Worm (Caenorhabditis elegans) whole organism, L1 larva: ENCODE results near the gene chil-16.
"Not testable (repeated sequence)": the region's sequence is repeated elsewhere in the genome, so short reads cannot be mapped to it uniquely, and the experiment has no call there.

Source experiments
- C04F5.9 ChIP-seq: sonication (generic microtip); optimal IDR thresholded peaks from 2 replicates; lab custom pipeline; 2016; ENCODE audit warnings: missing genetic modification characterization, missing compliant biosample characterization
- C34B4.2 ChIP-seq: sonication (generic microtip); optimal IDR thresholded peaks from 2 replicates; lab custom pipeline; 2017; ENCODE audit warnings: mild to moderate bottlenecking, missing genetic modification characterization, missing compliant biosample characterization
- Y116A8C.19 ChIP-seq: sonication (generic microtip); optimal IDR thresholded peaks from 2 replicates; lab custom pipeline; 2016; ENCODE audit warnings: missing compliant biosample characterization, missing genetic modification characterization, borderline replicate concordance
- alr-1 ChIP-seq: fragments of 200-800 bp; sonication (Bioruptor generic); optimal IDR thresholded peaks from 2 replicates; lab custom pipeline; 2018; ENCODE audit warnings: borderline replicate concordance, mild to moderate bottlenecking, missing genetic modification characterization, missing compliant biosample characterization
- ama-1 ChIP-seq: fragments of 150-350 bp; optimal IDR thresholded peaks from 2 replicates; lab custom pipeline; 2014
- blmp-1 ChIP-seq: fragments of 150-350 bp; optimal IDR thresholded peaks from 2 replicates; lab custom pipeline; 2014; ENCODE audit warnings: missing biosample characterization, missing genetic modification characterization
- ceh-82 ChIP-seq, 3 experiments: fragments of 150-350 bp in 1 of 3; sonication (generic microtip) in 2 of 3; optimal IDR thresholded peaks; 2 replicates each; lab custom pipeline; 2014 to 2017; ENCODE audit warnings: missing biosample characterization in 3 of 3, missing genetic modification characterization in 3 of 3
- efl-1 ChIP-seq, 4 experiments: fragments of 150-350 bp; optimal IDR thresholded peaks in 3 of 4; peaks in 1 of 4; 1 replicate in 1 of 4; 2 replicates in 3 of 4; lab custom pipeline; 2014; ENCODE audit warnings: missing biosample characterization in 2 of 4, missing genetic modification characterization in 2 of 4, missing genetic modification reagents in 2 of 4
- egl-13 ChIP-seq: sonication (generic microtip); optimal IDR thresholded peaks from 2 replicates; lab custom pipeline; 2016; ENCODE audit warnings: missing genotype, missing genetic modification reagents, missing genetic modification characterization, missing compliant biosample characterization
- egl-27 ChIP-seq, 2 experiments: fragments of 150-350 bp in 1 of 2; sonication (generic microtip); optimal IDR thresholded peaks; 3 replicates each; lab custom pipeline; 2017 to 2018; ENCODE audit warnings: missing biosample characterization in 2 of 2, missing genetic modification characterization in 2 of 2, missing genetic modification reagents in 2 of 2
- ets-5 ChIP-seq: fragments of 200-800 bp; sonication (Bioruptor generic); IDR thresholded peaks from 2 replicates; pipeline ENCODE4 v1.3.6; 2022; ENCODE audit warnings: missing genetic modification characterization, missing compliant biosample characterization
- fkh-10 ChIP-seq: sonication (generic microtip); optimal IDR thresholded peaks from 2 replicates; lab custom pipeline; 2017; ENCODE audit warnings: missing biosample characterization, missing genetic modification reagents, missing genetic modification characterization
- grh-1 ChIP-seq: fragments of 200-800 bp; sonication (Bioruptor generic); IDR thresholded peaks from 2 replicates; pipeline ENCODE4 v1.3.6; 2022; ENCODE audit warnings: missing genetic modification reagents, missing genetic modification characterization, missing compliant biosample characterization
- irx-1 ChIP-seq: sonication (generic microtip); optimal IDR thresholded peaks from 2 replicates; lab custom pipeline; 2016; ENCODE audit warnings: missing genetic modification characterization, missing compliant biosample characterization
- jun-1 ChIP-seq: fragments of 150-350 bp; optimal IDR thresholded peaks from 2 replicates; lab custom pipeline; 2014; ENCODE audit warnings: missing biosample characterization, missing genetic modification reagents, missing genetic modification characterization
- lin-35 ChIP-seq, 2 experiments: fragments of 150-350 bp; optimal IDR thresholded peaks; 2 replicates each; lab custom pipeline; 2014; ENCODE audit warnings: missing biosample characterization in 2 of 2, missing genetic modification characterization in 2 of 2, missing genetic modification reagents in 2 of 2
- lir-3 ChIP-seq: sonication (generic microtip); optimal IDR thresholded peaks from 2 replicates; lab custom pipeline; 2016; ENCODE audit warnings: mild to moderate bottlenecking, missing genetic modification characterization, moderate library complexity, missing compliant biosample characterization; ENCODE audit not compliant: poor library complexity
- mef-2 ChIP-seq: fragments of 150-350 bp; optimal IDR thresholded peaks from 2 replicates; lab custom pipeline; 2014; ENCODE audit warnings: missing biosample characterization, missing genetic modification characterization
- mep-1 ChIP-seq: fragments of 150-350 bp; optimal IDR thresholded peaks from 2 replicates; lab custom pipeline; 2014; ENCODE audit warnings: missing biosample characterization, missing genetic modification characterization
- nhr-20 ChIP-seq: sonication (generic microtip); optimal IDR thresholded peaks from 2 replicates; lab custom pipeline; 2016; ENCODE audit warnings: mild to moderate bottlenecking, missing genetic modification characterization, missing compliant biosample characterization
- nhr-28 ChIP-seq: fragments of 150-350 bp; optimal IDR thresholded peaks from 2 replicates; lab custom pipeline; 2014; ENCODE audit warnings: missing biosample characterization, missing genetic modification characterization
- nhr-47 ChIP-seq: sonication (generic microtip); optimal IDR thresholded peaks from 2 replicates; lab custom pipeline; 2016; ENCODE audit warnings: mild to moderate bottlenecking, missing genetic modification characterization, moderate library complexity, missing compliant biosample characterization
- nhr-76 ChIP-seq: sonication (generic microtip); optimal IDR thresholded peaks from 2 replicates; lab custom pipeline; 2017; ENCODE audit warnings: missing biosample characterization, missing genetic modification characterization
- nhr-90 ChIP-seq: sonication (generic microtip); optimal IDR thresholded peaks from 2 replicates; lab custom pipeline; 2016; ENCODE audit warnings: mild to moderate bottlenecking, missing genetic modification characterization, missing compliant biosample characterization; ENCODE audit not compliant: poor library complexity
- pax-3 ChIP-seq: fragments of 200-800 bp; sonication (Bioruptor generic); optimal IDR thresholded peaks from 2 replicates; lab custom pipeline; 2018; ENCODE audit warnings: mild to moderate bottlenecking, missing genetic modification characterization, moderate library complexity, missing compliant biosample characterization
- pqm-1 ChIP-seq: sonication (generic microtip); optimal IDR thresholded peaks from 3 replicates; lab custom pipeline; 2017; ENCODE audit warnings: missing biosample characterization, missing genetic modification characterization
- skn-1 ChIP-seq: fragments of 150-350 bp; optimal IDR thresholded peaks from 2 replicates; lab custom pipeline; 2014; ENCODE audit warnings: missing biosample characterization, missing genetic modification characterization
- snpc-4 ChIP-seq: fragments of 150-350 bp; optimal IDR thresholded peaks from 2 replicates; lab custom pipeline; 2014; ENCODE audit warnings: missing biosample characterization, missing genetic modification characterization
- snu-23 ChIP-seq: sonication (generic microtip); optimal IDR thresholded peaks from 2 replicates; lab custom pipeline; 2016; ENCODE audit warnings: missing genetic modification characterization, missing compliant biosample characterization
- tlp-1 ChIP-seq: fragments of 150-350 bp; optimal IDR thresholded peaks from 2 replicates; lab custom pipeline; 2014; ENCODE audit warnings: missing biosample characterization, missing genetic modification characterization
- unc-130 ChIP-seq: fragments of 150-350 bp; optimal IDR thresholded peaks from 2 replicates; lab custom pipeline; 2017; ENCODE audit warnings: missing biosample characterization, missing genetic modification characterization, inconsistent platforms
- unc-62 ChIP-seq: fragments of 150-350 bp; optimal IDR thresholded peaks from 2 replicates; lab custom pipeline; 2014; ENCODE audit warnings: missing biosample characterization, missing genetic modification reagents, missing genetic modification characterization
- unc-86 ChIP-seq: sonication (generic microtip); optimal IDR thresholded peaks from 2 replicates; lab custom pipeline; 2016; ENCODE audit warnings: missing genetic modification characterization, missing compliant biosample characterization
- vab-15 ChIP-seq: sonication (generic microtip); optimal IDR thresholded peaks from 2 replicates; lab custom pipeline; 2017; ENCODE audit warnings: missing genotype, mild to moderate bottlenecking, missing genetic modification characterization, missing compliant biosample characterization
- xbp-1 ChIP-seq: sonication (generic microtip); optimal IDR thresholded peaks from 2 replicates; lab custom pipeline; 2016; ENCODE audit warnings: missing genetic modification characterization, missing compliant biosample characterization
- ztf-4 ChIP-seq: fragments of 150-350 bp; optimal IDR thresholded peaks from 2 replicates; lab custom pipeline; 2014; ENCODE audit warnings: missing biosample characterization, missing genetic modification characterization

chil-16 gene

DNA sequence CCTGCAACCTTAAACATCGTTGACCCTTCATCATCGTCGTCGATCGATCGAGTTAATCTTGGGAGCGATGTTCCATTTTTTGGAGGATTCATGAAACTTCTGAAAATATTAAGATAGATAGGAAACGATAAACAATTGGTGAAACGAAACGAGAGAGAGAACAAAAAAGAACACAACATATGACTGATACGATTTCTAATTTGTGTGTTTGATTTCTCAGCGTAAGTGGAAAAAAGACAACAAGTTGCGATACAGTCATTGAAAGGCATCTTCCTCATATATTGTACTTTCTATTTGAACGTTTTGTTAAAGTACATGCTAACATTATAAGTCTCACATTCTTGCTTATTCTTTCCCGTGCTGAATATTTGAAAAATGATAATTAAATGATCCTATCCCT, 10.4 kb upstream of the chil-16 start, which contains the start of gene R09D1.12:
R09D1.12 (minus strand) TSS at position 101 of the 400 bp plus-strand sequence.
- not testable (repeated sequence) for TF ChIP-seq nhr-90; vab-15; lin-35 (GFP tag; optimal IDR thresholded peaks at IDR 0.05; lab: Kevin White, UChicago)

DNA sequence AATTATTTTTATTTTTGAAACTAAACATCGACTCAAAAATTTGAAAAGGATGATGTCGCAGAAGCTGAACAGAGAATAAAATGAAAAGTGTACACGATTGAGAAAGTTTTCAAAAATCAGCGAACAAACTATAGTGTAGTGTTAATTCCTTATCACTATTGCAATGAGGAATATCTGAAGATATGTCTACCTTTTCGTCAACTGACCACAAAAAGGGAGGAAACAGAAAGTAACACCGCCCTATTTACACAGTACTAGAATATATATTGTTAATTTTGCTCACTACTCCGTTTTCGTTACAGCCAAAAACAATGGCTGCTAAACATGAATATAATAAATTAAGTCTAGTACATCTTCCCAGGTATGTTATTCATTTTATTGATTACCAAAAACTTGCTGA, 6.2 kb upstream of the chil-16 start, which contains the start of gene chil-18:
chil-18 (plus strand) TSS at position 301 of the 400 bp plus-strand sequence.
- no peak for TF ChIP-seq fkh-10 (GFP tag; lab: Kevin White, UChicago)
- TF ChIP-seq nhr-20 (tag; lab: Kevin White, UChicago): peak; percentile 12

DNA sequence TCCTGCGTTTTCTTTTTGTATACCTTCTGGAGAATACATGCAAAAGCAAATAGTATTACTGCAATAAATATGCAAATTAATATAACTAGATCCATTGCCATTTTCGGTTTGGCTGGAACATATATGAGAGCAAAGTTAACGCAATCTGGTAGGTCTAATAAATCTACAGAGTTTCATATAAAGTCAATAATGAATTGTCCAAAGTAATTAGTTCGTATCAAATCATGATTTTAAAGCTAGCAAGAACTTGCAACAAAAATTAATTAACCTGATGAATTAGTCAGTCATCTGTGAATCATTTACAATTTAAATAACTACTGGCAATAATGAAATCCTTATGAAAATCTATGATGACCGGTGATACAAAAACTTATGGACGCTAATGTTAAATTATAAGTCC, 3.6 kb upstream of the chil-16 start, which contains the start of gene R09D1.13:
R09D1.13 (minus strand) TSS at position 101 of the 400 bp plus-strand sequence.
- no peak for TF ChIP-seq grh-1 (GFP tag; lab: Robert Waterston, UW)

ce11 chrII:9443522-9443921, 1.8 kb upstream of the chil-16 start, which contains the start of gene chil-15:
chil-15 (minus strand) TSS chrII:9443622.
- TF ChIP-seq lin-35 (GFP tag; optimal IDR thresholded peaks at IDR 0.05; lab: Kevin White, UChicago) (no peak), ztf-4 (tag; lab: Kevin White, UChicago) (no peak), jun-1 (no peak), pax-3 (tag; lab: Kevin White, UChicago) (no peak), skn-1 (tag; lab: Kevin White, UChicago) (no peak)

DNA sequence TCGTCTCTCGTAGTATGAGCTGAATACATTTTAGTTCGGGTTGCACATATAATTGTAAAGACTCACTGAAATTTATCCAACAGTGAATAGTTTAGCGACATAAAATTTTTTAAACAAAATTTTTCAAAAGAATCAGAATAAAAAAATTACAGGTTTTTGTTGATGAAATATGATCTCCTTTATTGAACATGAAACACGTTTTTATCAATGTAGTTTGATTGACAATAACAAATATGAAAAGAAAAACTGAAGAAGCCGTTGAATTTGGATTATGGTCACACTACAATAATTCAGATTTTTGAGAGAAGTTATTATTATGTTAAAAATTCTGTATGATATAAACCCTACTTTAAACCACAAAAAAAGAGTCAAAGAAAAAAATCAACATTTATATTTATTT, 1.7 kb downstream of the chil-16 start, which contains the start of gene chil-17:
chil-17 (minus strand) TSS at position 101 of the 400 bp plus-strand sequence.
- TF ChIP-seq nhr-28 (tag; lab: Kevin White, UChicago) (no peak), grh-1 (GFP tag; lab: Robert Waterston, UW) (no peak), unc-86 (tag; lab: Kevin White, UChicago) (no peak), xbp-1 (tag; lab: Kevin White, UChicago) (no peak), mef-2 (tag; lab: Kevin White, UChicago) (no peak), lin-35 (GFP tag; optimal IDR thresholded peaks at IDR 0.05; lab: Kevin White, UChicago) (no peak), snu-23 (GFP tag; lab: Kevin White, UChicago) (no peak), tlp-1 (no peak), ets-5 (GFP tag; lab: Robert Waterston, UW) (no peak), pax-3 (tag; lab: Kevin White, UChicago) (no peak), C34B4.2 (tag; lab: Kevin White, UChicago) (no peak), mep-1 (tag; lab: Kevin White, UChicago) (no peak), fkh-10 (GFP tag; lab: Kevin White, UChicago) (no peak), ceh-82 (tag; optimal IDR thresholded peaks at IDR 0.05; lab: Kevin White, UChicago) (no peak), lir-3 (tag; lab: Kevin White, UChicago) (no peak), nhr-47 (no peak), nhr-20 (tag; lab: Kevin White, UChicago) (no peak), ztf-4 (tag; lab: Kevin White, UChicago) (no peak), blmp-1 (tag; lab: Kevin White, UChicago) (no peak)

ce11 chrII:9438853-9439252, 2.9 kb downstream of the chil-16 start:
- TF ChIP-seq alr-1 (tag; lab: Kevin White, UChicago) (no peak), skn-1 (tag; lab: Kevin White, UChicago) (no peak), Y116A8C.19 (tag; lab: Kevin White, UChicago) (no peak), egl-27 (tag; optimal IDR thresholded peaks at IDR 0.05; lab: Kevin White, UChicago) (no peak), lin-35 (GFP tag; optimal IDR thresholded peaks at IDR 0.05; lab: Kevin White, UChicago) (no peak), nhr-76 (tag; lab: Kevin White, UChicago) (no peak), efl-1 (optimal IDR thresholded peaks at IDR 0.05; lab: Kevin White, UChicago) (no peak), efl-1 (GFP tag; optimal IDR thresholded peaks at IDR 0.05 in 1 of 2; lab: Kevin White, UChicago) (no peak), irx-1 (tag; lab: Kevin White, UChicago) (no peak), egl-13 (tag; lab: Kevin White, UChicago) (no peak), C34B4.2 (tag; lab: Kevin White, UChicago) (no peak), unc-62 (no peak), ama-1 (lab: Kevin White, UChicago) (no peak), lir-3 (tag; lab: Kevin White, UChicago) (no peak), pqm-1 (tag; lab: Kevin White, UChicago) (no peak), snu-23 (GFP tag; lab: Kevin White, UChicago) (no peak), C04F5.9 (tag; lab: Kevin White, UChicago) (no peak), snpc-4 (tag; lab: Kevin White, UChicago) (no peak), ztf-4 (tag; lab: Kevin White, UChicago) (no peak), unc-130 (tag; lab: Kevin White, UChicago) (no peak), ets-5 (GFP tag; lab: Robert Waterston, UW) (no peak)
- TF ChIP-seq, all 84 proteins: peak for 0
